Fruit fly (Drosophila melanogaster): ENCODE data around the gene vilya.

The vilya gene

dm6 chrX:2743020-2743419 is 16.5 kb downstream of the vilya start (continued):
- peak; percentile 74 for TF ChIP-seq Awh (GFP tag; IDR thresholded peaks at IDR 0.05)
- TF ChIP-seq CG17829 (tag; optimal IDR thresholded peaks at IDR 0.05): no peak
- no peak for TF ChIP-seq CG15601 (tag; optimal IDR thresholded peaks at IDR 0.05)
- peak; percentile 91 for TF ChIP-seq gsb (GFP tag; IDR thresholded peaks at IDR 0.05)
- TF ChIP-seq Abd-B (GFP tag; optimal IDR thresholded peaks at IDR 0.05): peak; percentile 69
- TF ChIP-seq maf-S (GFP tag; optimal IDR thresholded peaks at IDR 0.05): peak; percentile 78
- peak; percentile 85 for TF ChIP-seq CG7372 (GFP tag; IDR thresholded peaks at IDR 0.05)
- peak; percentile 83 for TF ChIP-seq HLH54F (GFP tag; optimal IDR thresholded peaks at IDR 0.05)
- TF ChIP-seq Pdp1 (GFP tag; optimal IDR thresholded peaks at IDR 0.05): peak; percentile 77 to 82
- peak; percentile 67 for TF ChIP-seq Mes4 (GFP tag; optimal IDR thresholded peaks at IDR 0.05)
- TF ChIP-seq Gsc (GFP tag; IDR thresholded peaks at IDR 0.05): peak; percentile 49; the same call in 1 of the 2 replicates
- no peak for TF ChIP-seq gsb-n (tag; optimal IDR thresholded peaks at IDR 0.05)
- peak; percentile 71 for TF ChIP-seq CG12769 (tag; optimal IDR thresholded peaks at IDR 0.05)
- no peak for TF ChIP-seq CG4360 (GFP tag; IDR thresholded peaks at IDR 0.05)
- peak; percentile 78 for TF ChIP-seq crc (GFP tag; optimal IDR thresholded peaks at IDR 0.05)
- no peak for TF ChIP-seq Tbp (GFP tag; optimal IDR thresholded peaks at IDR 0.05)
- TF ChIP-seq Drgx (GFP tag; IDR thresholded peaks at IDR 0.05): peak; percentile 64
- TF ChIP-seq CG7928 (GFP tag; optimal IDR thresholded peaks at IDR 0.05): peak; percentile 39
- peak; percentile 59 for TF ChIP-seq CG7556 (GFP tag; optimal IDR thresholded peaks at IDR 0.05)
- peak; percentile 85 for TF ChIP-seq exex (tag; optimal IDR thresholded peaks at IDR 0.05)
- no peak for TF ChIP-seq Neu2 (GFP tag; optimal IDR thresholded peaks at IDR 0.05; ENCODE audit: borderline replicate concordance)
- peak; percentile 87 for TF ChIP-seq vfl (GFP tag; optimal IDR thresholded peaks at IDR 0.05)
- TF ChIP-seq Dll (GFP tag; IDR thresholded peaks at IDR 0.05; ENCODE audit: partially characterized antibody): no peak
- TF ChIP-seq cg (GFP tag; optimal IDR thresholded peaks at IDR 0.05): no peak
- peak; percentile 86 for TF ChIP-seq Dip3 (GFP tag; optimal IDR thresholded peaks at IDR 0.05)
- peak; percentile 56 for TF ChIP-seq ATbp (GFP tag; optimal IDR thresholded peaks at IDR 0.05)
- peak; percentile 67 for TF ChIP-seq az2 (GFP tag; optimal IDR thresholded peaks at IDR 0.05)
- peak; percentile 73 for TF ChIP-seq CG15011 (GFP tag; optimal IDR thresholded peaks at IDR 0.05)
- TF ChIP-seq CG2875 (GFP tag; optimal IDR thresholded peaks at IDR 0.05): peak; percentile 48
- peak; percentile 58 for TF ChIP-seq NK7.1 (GFP tag; optimal IDR thresholded peaks at IDR 0.05)
- TF ChIP-seq Lhr (GFP tag; optimal IDR thresholded peaks at IDR 0.05): no peak
- no peak for TF ChIP-seq Sin3A (optimal IDR thresholded peaks at IDR 0.05)
- TF ChIP-seq Dref (GFP tag; IDR thresholded peaks at IDR 0.05): peak; percentile 35; the same call in 1 of the 2 replicates
- TF ChIP-seq jigr1 (GFP tag; IDR thresholded peaks at IDR 0.05): peak; percentile 78; the same call in 2 of the 3 replicates
- peak; percentile 72 for TF ChIP-seq Xrp1 (GFP tag; IDR thresholded peaks at IDR 0.05)
- no peak for TF ChIP-seq dmrt11E (tag; optimal IDR thresholded peaks at IDR 0.05)
- TF ChIP-seq CG10565 (GFP tag; optimal IDR thresholded peaks at IDR 0.05): no peak
- peak; percentile 78 for TF ChIP-seq grn (GFP tag; optimal IDR thresholded peaks at IDR 0.05)
- no peak for TF ChIP-seq TFAM (GFP tag; optimal IDR thresholded peaks at IDR 0.05)
- TF ChIP-seq CG7745 (tag; optimal IDR thresholded peaks at IDR 0.05): no peak
- TF ChIP-seq Hmr (GFP tag; optimal IDR thresholded peaks at IDR 0.05): peak; percentile 91
- peak; percentile 75 for TF ChIP-seq CG7357 (GFP tag; IDR thresholded peaks at IDR 0.05)
- TF ChIP-seq Dek (tag; optimal IDR thresholded peaks at IDR 0.05): peak; percentile 72
- peak; percentile 62 for TF ChIP-seq CG5953 (GFP tag; IDR thresholded peaks at IDR 0.05)
- TF ChIP-seq CG18011 (GFP tag; optimal IDR thresholded peaks at IDR 0.05): peak; percentile 59
- peak; percentile 87 for TF ChIP-seq tgo (GFP tag; IDR thresholded peaks at IDR 0.05)
- peak; percentile 5 for TF ChIP-seq CG10267 (tag; optimal IDR thresholded peaks at IDR 0.05)
- TF ChIP-seq twi (tag; optimal IDR thresholded peaks at IDR 0.05): no peak
- TF ChIP-seq CG12299 (tag; optimal IDR thresholded peaks at IDR 0.05): peak; percentile 18
- TF ChIP-seq seq (GFP tag; IDR thresholded peaks at IDR 0.05): peak; percentile 83
- peak; percentile 86 for TF ChIP-seq ci (GFP tag; IDR thresholded peaks at IDR 0.05)
